Fruit fly (Drosophila melanogaster): ENCODE measurements around the gene CG6059.

The CG6059 gene

DNA sequence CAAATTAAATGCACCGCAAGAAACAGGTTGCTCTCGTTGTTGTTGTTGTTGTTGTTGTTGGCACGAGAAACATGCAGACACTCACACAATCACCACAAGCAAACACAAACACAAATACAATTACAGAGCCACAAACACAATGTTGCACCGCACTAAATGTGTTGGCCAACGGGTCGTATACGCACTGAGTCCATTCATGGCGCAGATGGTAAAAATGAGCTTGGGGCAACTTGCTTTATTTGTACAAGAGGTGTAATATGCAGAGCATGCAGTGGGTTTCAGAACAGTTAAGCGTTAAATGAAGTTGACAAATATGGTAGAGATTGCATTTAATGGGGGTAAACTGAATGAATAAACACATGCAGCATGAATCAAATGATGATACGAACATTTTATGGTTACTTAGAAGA lies 13.4 kb upstream of the CG6059 start (continued):
- TF ChIP-seq br (optimal IDR thresholded peaks at IDR 0.05): no peak
- no peak for TF ChIP-seq pnt (GFP tag; optimal IDR thresholded peaks at IDR 0.05)
- no peak for TF ChIP-seq prd (optimal IDR thresholded peaks at IDR 0.05)
- TF ChIP-seq prd (GFP tag; IDR thresholded peaks at IDR 0.05): no peak
- TF ChIP-seq Spps (tag; optimal IDR thresholded peaks at IDR 0.05): no peak
- no peak for TF ChIP-seq Ets65A (GFP tag)
- no peak for TF ChIP-seq fu2 (GFP tag; optimal IDR thresholded peaks at IDR 0.05)
- TF ChIP-seq CG12104 (GFP tag; optimal IDR thresholded peaks at IDR 0.05): no peak
- TF ChIP-seq crol (GFP tag; IDR thresholded peaks at IDR 0.05): no peak
- no peak for TF ChIP-seq Lim3 (GFP tag; IDR thresholded peaks at IDR 0.05)
- TF ChIP-seq ERR (GFP tag; optimal IDR thresholded peaks at IDR 0.05): no peak
- TF ChIP-seq aop (GFP tag; IDR thresholded peaks at IDR 0.05): no peak
- no peak for TF ChIP-seq pum (GFP tag; optimal IDR thresholded peaks at IDR 0.05)
- TF ChIP-seq cato (GFP tag; optimal IDR thresholded peaks at IDR 0.05; ENCODE audit: borderline replicate concordance): no peak
- no peak for TF ChIP-seq CG4282 (GFP tag; optimal IDR thresholded peaks at IDR 0.05)
- no peak for TF ChIP-seq CG9817 (tag; optimal IDR thresholded peaks at IDR 0.05)
- TF ChIP-seq CG10321 (GFP tag; IDR thresholded peaks at IDR 0.05): no peak
- TF ChIP-seq CG4617 (GFP tag; optimal IDR thresholded peaks at IDR 0.05; ENCODE audit: borderline replicate concordance): no peak
- TF ChIP-seq fd102C (GFP tag; optimal IDR thresholded peaks at IDR 0.05): no peak
- no peak for TF ChIP-seq Dll (GFP tag; IDR thresholded peaks at IDR 0.05; ENCODE audit: partially characterized antibody)
- no peak for TF ChIP-seq CG1024 (GFP tag; IDR thresholded peaks at IDR 0.05)
- no peak for TF ChIP-seq CG1792 (GFP tag; optimal IDR thresholded peaks at IDR 0.05)
- TF ChIP-seq TFAM (GFP tag; optimal IDR thresholded peaks at IDR 0.05): peak; percentile 10
- TF ChIP-seq CrebB (tag; optimal IDR thresholded peaks at IDR 0.05): peak; percentile 50
- no peak for TF ChIP-seq ab (GFP tag; optimal IDR thresholded peaks at IDR 0.05)
- TF ChIP-seq schlank (tag; optimal IDR thresholded peaks at IDR 0.05): no peak
- TF ChIP-seq ttk (GFP tag; IDR thresholded peaks at IDR 0.05): peak; percentile 21; the same call in 1 of the 2 replicates
- TF ChIP-seq CG12769 (tag; optimal IDR thresholded peaks at IDR 0.05): peak; percentile 45
- no peak for TF ChIP-seq tup (GFP tag; optimal IDR thresholded peaks at IDR 0.05)
- TF ChIP-seq pfk (GFP tag; optimal IDR thresholded peaks at IDR 0.05): no peak
- no peak for TF ChIP-seq HLHmδ (GFP tag; optimal IDR thresholded peaks at IDR 0.05)
- TF ChIP-seq vnd (GFP tag; IDR thresholded peaks at IDR 0.05; ENCODE audit: partially characterized antibody): no peak
- no peak for TF ChIP-seq CG1647 (GFP tag; optimal IDR thresholded peaks at IDR 0.05)
- no peak for TF ChIP-seq Opbp (GFP tag; IDR thresholded peaks at IDR 0.05; ENCODE audit: partially characterized antibody)
- no peak for TF ChIP-seq ken (GFP tag; IDR thresholded peaks at IDR 0.05)
- TF ChIP-seq gsb (GFP tag; IDR thresholded peaks at IDR 0.05): no peak
- no peak for TF ChIP-seq CG10366 (GFP tag; IDR thresholded peaks at IDR 0.05)
- TF ChIP-seq pho (GFP tag; optimal IDR thresholded peaks at IDR 0.05): no peak
- TF ChIP-seq E2f2 (GFP tag; IDR thresholded peaks at IDR 0.05): no peak
- peak; percentile 53 for TF ChIP-seq CG17186 (GFP tag; optimal IDR thresholded peaks at IDR 0.05)
- TF ChIP-seq ap (GFP tag; IDR thresholded peaks at IDR 0.05): no peak
- no peak for TF ChIP-seq CG32532 (GFP tag; IDR thresholded peaks at IDR 0.05)
- no peak for TF ChIP-seq CG11696 (GFP tag; IDR thresholded peaks at IDR 0.05)
- no peak for TF ChIP-seq CG42726 (GFP tag; IDR thresholded peaks at IDR 0.05; ENCODE audit: partially characterized antibody)
- TF ChIP-seq CG31388 (GFP tag; optimal IDR thresholded peaks at IDR 0.05): no peak
- no peak for TF ChIP-seq CG5245 (GFP tag; optimal IDR thresholded peaks at IDR 0.05)
- no peak for TF ChIP-seq maf-S (GFP tag; optimal IDR thresholded peaks at IDR 0.05)
- TF ChIP-seq wdn (GFP tag; IDR thresholded peaks at IDR 0.05): no peak
- TF ChIP-seq CG15269 (tag; optimal IDR thresholded peaks at IDR 0.05): peak; percentile 8
- no peak for TF ChIP-seq CG3065 (GFP tag; optimal IDR thresholded peaks at IDR 0.05)
- no peak for TF ChIP-seq sisA (GFP tag; IDR thresholded peaks at IDR 0.05)
- no peak for TF ChIP-seq CG14860 (GFP tag; IDR thresholded peaks at IDR 0.05; ENCODE audit: partially characterized antibody)
- peak in 1 of 2 experiments; percentile 52 for TF ChIP-seq Eip74EF (GFP tag; optimal IDR thresholded peaks at IDR 0.05)
